Fruit fly (Drosophila melanogaster) whole organism, embryonic: ENCODE measurements around the gene Sdic4.
A peak's percentile ranks its signal among the peaks of the same experiment; 100 is the strongest.

Source experiments
- B-H1 ChIP-seq: fragments of 200-800 bp; sonication (Bioruptor generic); IDR thresholded peaks from 3 replicates; pipeline ENCODE4 v1.3.6; 2022; ENCODE audit warnings: missing biosample characterization, missing genetic modification characterization
- CG10147 ChIP-seq: fragments of 200-800 bp; sonication (Bioruptor generic); optimal IDR thresholded peaks from 2 replicates; lab custom pipeline; 2019; ENCODE audit warnings: missing biosample characterization, mild to moderate bottlenecking, missing genetic modification characterization, moderate library complexity
- CG11398 ChIP-seq: fragments of 200-800 bp; sonication (Bioruptor generic); optimal IDR thresholded peaks from 2 replicates; lab custom pipeline; 2016; ENCODE audit warnings: missing biosample characterization, missing genetic modification characterization
- CG12391 ChIP-seq: fragments of 200-800 bp; sonication (Bioruptor generic); optimal IDR thresholded peaks from 3 replicates; lab custom pipeline; 2018; ENCODE audit warnings: missing biosample characterization, mild to moderate bottlenecking, missing genetic modification characterization, moderate library complexity
- CG12659 ChIP-seq: fragments of 200-800 bp; sonication (Bioruptor generic); optimal IDR thresholded peaks from 3 replicates; lab custom pipeline; 2017; ENCODE audit warnings: mild to moderate bottlenecking, missing biosample characterization, missing genetic modification reagents, missing genetic modification characterization
- CG13424 ChIP-seq: fragments of 200-800 bp; sonication (Bioruptor generic); optimal IDR thresholded peaks from 2 replicates; lab custom pipeline; 2019; ENCODE audit warnings: missing biosample characterization, mild to moderate bottlenecking, missing genetic modification characterization, moderate library complexity
- CG14710 ChIP-seq: fragments of 200-800 bp; sonication (Bioruptor generic); optimal IDR thresholded peaks from 3 replicates; lab custom pipeline; 2019; ENCODE audit warnings: missing biosample characterization, mild to moderate bottlenecking, missing genetic modification characterization, moderate library complexity
- CG16779 ChIP-seq: fragments of 200-800 bp; sonication (Bioruptor generic); IDR thresholded peaks from 2 replicates; pipeline ENCODE4 v1.3.6; 2022; ENCODE audit warnings: missing biosample characterization, missing genetic modification characterization
- CG30020 ChIP-seq: fragments of 200-800 bp; optimal IDR thresholded peaks from 2 replicates; lab custom pipeline; 2019; ENCODE audit warnings: missing biosample characterization, mild to moderate bottlenecking, missing genetic modification characterization, moderate library complexity
- CG31224 ChIP-seq: fragments of 200-800 bp; sonication (Bioruptor generic); IDR thresholded peaks from 2 replicates; pipeline ENCODE4 v1.3.6; 2022; ENCODE audit warnings: missing biosample characterization, missing genetic modification characterization
- CG31365 ChIP-seq: fragments of 200-800 bp; sonication (Bioruptor generic); optimal IDR thresholded peaks from 2 replicates; lab custom pipeline; 2018; ENCODE audit warnings: missing biosample characterization, mild to moderate bottlenecking, missing genetic modification characterization
- CG32772 ChIP-seq: fragments of 200-800 bp; sonication (Bioruptor generic); IDR thresholded peaks from 2 replicates; pipeline ENCODE4 v1.3.6; 2022; ENCODE audit warnings: missing biosample characterization, missing genetic modification characterization
- CG3407 ChIP-seq: fragments of 200-800 bp; sonication (Bioruptor generic); optimal IDR thresholded peaks from 2 replicates; lab custom pipeline; 2018; ENCODE audit warnings: missing biosample characterization, mild to moderate bottlenecking, missing genetic modification characterization
- CG3847 ChIP-seq: fragments of 200-800 bp; sonication (Bioruptor generic); IDR thresholded peaks from 2 replicates; pipeline ENCODE4 v1.3.6; 2022; ENCODE audit warnings: missing biosample characterization, missing genetic modification characterization
- CG4707 ChIP-seq: fragments of 200-800 bp; sonication (Bioruptor generic); optimal IDR thresholded peaks from 2 replicates; lab custom pipeline; 2018; ENCODE audit warnings: missing biosample characterization, mild to moderate bottlenecking, missing genetic modification characterization, moderate library complexity
- CG4820 ChIP-seq: fragments of 200-800 bp; sonication (Bioruptor generic); optimal IDR thresholded peaks from 3 replicates; lab custom pipeline; 2016; ENCODE audit warnings: missing biosample characterization, missing genetic modification characterization
- CG6254 ChIP-seq: fragments of 200-800 bp; sonication (Bioruptor generic); optimal IDR thresholded peaks from 3 replicates; lab custom pipeline; 2017; ENCODE audit warnings: mild to moderate bottlenecking, missing biosample characterization, missing genetic modification reagents, missing genetic modification characterization
- CG6689 ChIP-seq: fragments of 200-800 bp; sonication (Bioruptor generic); IDR thresholded peaks from 2 replicates; pipeline ENCODE4 v1.3.6; 2022; ENCODE audit warnings: missing biosample characterization, missing genetic modification characterization
- CG8290 ChIP-seq, 3 experiments: fragments of 200-800 bp; sonication (Bioruptor generic); optimal IDR thresholded peaks; 2 replicates each; lab custom pipeline; 2016 to 2019; ENCODE audit warnings: missing biosample characterization in 3 of 3, missing genetic modification characterization in 3 of 3, mild to moderate bottlenecking in 2 of 3, moderate library complexity in 1 of 3
- CG8924 ChIP-seq: fragments of 200-800 bp; optimal IDR thresholded peaks from 3 replicates; lab custom pipeline; 2019; ENCODE audit warnings: missing biosample characterization, mild to moderate bottlenecking, missing genetic modification characterization, moderate library complexity
- CG9727 ChIP-seq: fragments of 200-800 bp; sonication (Bioruptor generic); optimal IDR thresholded peaks from 3 replicates; lab custom pipeline; 2017; ENCODE audit warnings: missing biosample characterization, mild to moderate bottlenecking, missing genetic modification characterization
- Dip3 ChIP-seq: fragments of 200-800 bp; sonication (Bioruptor generic); optimal IDR thresholded peaks from 3 replicates; lab custom pipeline; 2016; ENCODE audit warnings: missing biosample characterization, missing genetic modification characterization
- Elba2 ChIP-seq: fragments of 200-800 bp; sonication (Bioruptor generic); optimal IDR thresholded peaks from 3 replicates; lab custom pipeline; 2016; ENCODE audit warnings: missing biosample characterization, missing genetic modification characterization
- Hr39 ChIP-seq: fragments of >200 bp; optimal IDR thresholded peaks from 2 replicates; lab custom pipeline; 2017
- Jarid2 ChIP-seq: fragments of 200-800 bp; sonication (Bioruptor generic); optimal IDR thresholded peaks from 3 replicates; lab custom pipeline; 2017; ENCODE audit warnings: mild to moderate bottlenecking, missing biosample characterization, missing genetic modification reagents, missing genetic modification characterization
- Meics ChIP-seq: fragments of 200-800 bp; sonication (Bioruptor generic); optimal IDR thresholded peaks from 2 replicates; lab custom pipeline; 2017; ENCODE audit warnings: missing biosample characterization, mild to moderate bottlenecking, missing genetic modification characterization
- Nf-YC ChIP-seq: fragments of 200-800 bp; optimal IDR thresholded peaks from 3 replicates; lab custom pipeline; 2019; ENCODE audit warnings: missing biosample characterization, mild to moderate bottlenecking, missing genetic modification characterization, moderate library complexity
- Opbp ChIP-seq: fragments of 200-800 bp; sonication (Bioruptor generic); IDR thresholded peaks from 3 replicates; pipeline ENCODE4 v1.3.6; 2022; ENCODE audit warnings: missing biosample characterization, missing genetic modification characterization; ENCODE audit not compliant: partially characterized antibody
- Side ChIP-seq: fragments of 200-800 bp; sonication (Bioruptor generic); optimal IDR thresholded peaks from 2 replicates; lab custom pipeline; 2016; ENCODE audit warnings: missing biosample characterization, missing genetic modification characterization
- Sry-δ ChIP-seq: fragments of 200-800 bp; sonication (Bioruptor generic); optimal IDR thresholded peaks from 2 replicates; lab custom pipeline; 2016; ENCODE audit warnings: missing biosample characterization, missing genetic modification characterization
- aop ChIP-seq: fragments of 200-800 bp; sonication (Bioruptor generic); IDR thresholded peaks from 2 replicates; pipeline ENCODE4 v1.3.6; 2022; ENCODE audit warnings: missing biosample characterization, missing genetic modification characterization
- ara ChIP-seq: fragments of 200-800 bp; sonication (Bioruptor generic); IDR thresholded peaks from 2 replicates; pipeline ENCODE4 v1.3.6; 2022; ENCODE audit warnings: missing biosample characterization, missing genetic modification characterization
- crc ChIP-seq: fragments of 200-800 bp; sonication (Bioruptor generic); optimal IDR thresholded peaks from 2 replicates; lab custom pipeline; 2016; ENCODE audit warnings: missing biosample characterization, missing genetic modification characterization
- crol ChIP-seq: fragments of 200-800 bp; sonication (Bioruptor generic); IDR thresholded peaks from 2 replicates; pipeline ENCODE4 v1.3.6; 2022; ENCODE audit warnings: missing biosample characterization, missing genetic modification characterization
- dpn ChIP-seq, 2 experiments: fragments of 200-800 bp; sonication (Bioruptor generic); optimal IDR thresholded peaks; 3 replicates each; lab custom pipeline; 2016; ENCODE audit warnings: missing biosample characterization in 2 of 2, missing genetic modification characterization in 2 of 2
- exex ChIP-seq: fragments of 200-800 bp; sonication (Bioruptor generic); optimal IDR thresholded peaks from 4 replicates; lab custom pipeline; 2018; ENCODE audit warnings: missing biosample characterization, mild to moderate bottlenecking, missing genetic modification characterization, moderate library complexity
- fd102C ChIP-seq: fragments of 200-800 bp; sonication (Bioruptor generic); optimal IDR thresholded peaks from 2 replicates; lab custom pipeline; 2018; ENCODE audit warnings: missing biosample characterization, mild to moderate bottlenecking, missing genetic modification characterization, moderate library complexity
- ftz-f1 ChIP-seq: fragments of 200-800 bp; sonication (Bioruptor generic); optimal IDR thresholded peaks from 2 replicates; lab custom pipeline; 2016; ENCODE audit warnings: missing biosample characterization, missing genetic modification characterization
- gfzf ChIP-seq: fragments of 200-800 bp; sonication (Bioruptor generic); optimal IDR thresholded peaks from 2 replicates; lab custom pipeline; 2016; ENCODE audit warnings: missing biosample characterization, mild to moderate bottlenecking, missing genetic modification characterization, moderate library complexity
- her ChIP-seq: fragments of 200-800 bp; sonication (Bioruptor generic); optimal IDR thresholded peaks from 2 replicates; lab custom pipeline; 2016; ENCODE audit warnings: missing biosample characterization, missing genetic modification characterization
- hth ChIP-seq: fragments of >200 bp; optimal IDR thresholded peaks from 2 replicates; lab custom pipeline; 2017; ENCODE audit warnings: inconsistent platforms
- kni ChIP-seq: fragments of 200-800 bp; sonication (Bioruptor generic); optimal IDR thresholded peaks from 3 replicates; lab custom pipeline; 2017; ENCODE audit warnings: mild to moderate bottlenecking, missing biosample characterization, missing genetic modification reagents, missing genetic modification characterization
- lola ChIP-seq, 3 experiments: fragments of >200 bp in 2 of 3; fragments of 200-800 bp in 1 of 3; sonication (Bioruptor generic) in 1 of 3; optimal IDR thresholded peaks; 2 replicates each; lab custom pipeline; 2017 to 2019; ENCODE audit warnings: missing biosample characterization in 3 of 3, missing genetic modification characterization in 3 of 3, mild to moderate bottlenecking in 1 of 3, moderate library complexity in 1 of 3
- nerfin-1 ChIP-seq: fragments of 200-800 bp; sonication (Bioruptor generic); optimal IDR thresholded peaks from 3 replicates; lab custom pipeline; 2019; ENCODE audit warnings: missing biosample characterization, mild to moderate bottlenecking, missing genetic modification characterization, moderate library complexity
- pum ChIP-seq: fragments of 200-800 bp; sonication (Bioruptor generic); optimal IDR thresholded peaks from 2 replicates; lab custom pipeline; 2016; ENCODE audit warnings: missing biosample characterization, missing genetic modification characterization
- sima ChIP-seq: fragments of 200-800 bp; sonication (Bioruptor generic); optimal IDR thresholded peaks from 2 replicates; lab custom pipeline; 2016; ENCODE audit warnings: missing biosample characterization, missing genetic modification characterization
- sna ChIP-seq: fragments of 200-800 bp; sonication (Bioruptor generic); IDR thresholded peaks from 2 replicates; pipeline ENCODE4 v1.3.6; 2022; ENCODE audit warnings: missing biosample characterization, missing genetic modification characterization; ENCODE audit not compliant: partially characterized antibody
- sr ChIP-seq: fragments of 200-800 bp; sonication (Bioruptor generic); IDR thresholded peaks from 3 replicates; pipeline ENCODE4 v1.3.6; 2022; ENCODE audit warnings: missing biosample characterization, missing genetic modification characterization
- sug ChIP-seq: fragments of 200-800 bp; optimal IDR thresholded peaks from 2 replicates; lab custom pipeline; 2019; ENCODE audit warnings: missing biosample characterization, mild to moderate bottlenecking, missing genetic modification characterization, moderate library complexity
- unpg ChIP-seq: fragments of 200-800 bp; sonication (Bioruptor generic); optimal IDR thresholded peaks from 3 replicates; lab custom pipeline; 2018; ENCODE audit warnings: missing biosample characterization, mild to moderate bottlenecking, missing genetic modification characterization, moderate library complexity
- vnd ChIP-seq: fragments of 200-800 bp; sonication (Bioruptor generic); IDR thresholded peaks from 3 replicates; pipeline ENCODE4 v1.3.6; 2022; ENCODE audit warnings: missing biosample characterization, missing genetic modification characterization; ENCODE audit not compliant: partially characterized antibody

Gene Sdic4

DNA sequence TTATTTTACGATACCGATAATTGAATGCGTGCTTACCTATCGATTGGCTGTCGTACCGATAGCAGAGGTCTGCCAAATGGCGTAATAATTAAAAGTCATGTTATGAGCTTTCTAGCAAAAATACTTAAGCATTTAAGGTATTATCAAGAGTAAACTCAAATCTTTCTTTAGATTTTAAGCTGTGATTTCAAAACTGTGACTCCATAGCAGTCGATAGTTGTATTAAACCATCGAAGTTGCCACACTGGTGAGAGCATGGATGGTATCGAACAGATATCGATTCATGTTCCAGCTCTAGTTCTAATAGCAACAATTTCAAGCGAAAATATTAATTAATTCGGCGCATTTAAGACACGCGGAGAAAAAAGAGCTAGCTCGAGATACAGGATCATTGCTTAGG, 26.2 kb upstream of the Sdic4 start, which contains the start of the genes CG17068 and Rab10 (continued):
- no peak for TF ChIP-seq Meics (GFP tag; lab: Kevin White, UChicago)
- TF ChIP-seq CG3847 (GFP tag; lab: Robert Waterston, UW): no peak; the same call in 1 of the 2 replicates
- no peak for TF ChIP-seq pum (GFP tag; lab: Kevin White, UChicago)
- no peak for TF ChIP-seq Hr39 (lab: Kevin White, UChicago)
- no peak for TF ChIP-seq B-H1 (GFP tag; lab: Robert Waterston, UW)
- no peak for TF ChIP-seq nerfin-1 (tag; lab: Kevin White, UChicago)
- no peak for TF ChIP-seq Side
- peak; percentile 32 for TF ChIP-seq gfzf (GFP tag; lab: Kevin White, UChicago)
- no peak for TF ChIP-seq exex (tag; lab: Kevin White, UChicago)
- no peak for TF ChIP-seq her (GFP tag; lab: Kevin White, UChicago)
- TF ChIP-seq Dip3 (GFP tag; lab: Kevin White, UChicago): no peak
- TF ChIP-seq CG8290 (GFP tag; optimal IDR thresholded peaks at IDR 0.05; lab: Kevin White, UChicago): peak; percentile 44
- peak in 1 of 2 experiments; percentile 12 for TF ChIP-seq CG8290 (tag; optimal IDR thresholded peaks at IDR 0.05; lab: Kevin White, UChicago)
- TF ChIP-seq crc (GFP tag; lab: Kevin White, UChicago): no peak
- TF ChIP-seq sr (GFP tag; lab: Robert Waterston, UW): no peak
- peak; percentile 68 for TF ChIP-seq CG14710 (tag; lab: Kevin White, UChicago)
- no peak for TF ChIP-seq Nf-YC (tag; lab: Kevin White, UChicago)
- peak; percentile 95 for TF ChIP-seq Sry-δ (GFP tag; lab: Kevin White, UChicago)
- no peak for TF ChIP-seq hth (lab: Kevin White, UChicago)
- TF ChIP-seq vnd (GFP tag; lab: Robert Waterston, UW): peak; percentile 91
- no peak for TF ChIP-seq kni (GFP tag; lab: Kevin White, UChicago)
- no peak for TF ChIP-seq Elba2 (GFP tag; lab: Kevin White, UChicago)
- TF ChIP-seq CG6689: no peak
- TF ChIP-seq CG10147: no peak
- TF ChIP-seq dpn (GFP tag; optimal IDR thresholded peaks at IDR 0.05; lab: Kevin White, UChicago): no peak
- no peak for TF ChIP-seq ara (GFP tag; lab: Robert Waterston, UW)
- TF ChIP-seq CG4820: no peak
- no peak for TF ChIP-seq crol (GFP tag; lab: Robert Waterston, UW)
- TF ChIP-seq CG6254 (GFP tag; lab: Kevin White, UChicago): no peak
- TF ChIP-seq CG8924 (tag; lab: Kevin White, UChicago): peak; percentile 54
- no peak for TF ChIP-seq ftz-f1
- no peak for TF ChIP-seq lola (GFP tag; optimal IDR thresholded peaks at IDR 0.05; lab: Kevin White, UChicago)
- TF ChIP-seq CG31224 (GFP tag; lab: Robert Waterston, UW): no peak
- peak; percentile 80; the same call in 2 of the 3 replicates for TF ChIP-seq Opbp (GFP tag; lab: Robert Waterston, UW)
- peak; percentile 37 for TF ChIP-seq CG30020 (tag; lab: Kevin White, UChicago)
- TF ChIP-seq CG11398 (GFP tag; lab: Kevin White, UChicago): no peak
- no peak for TF ChIP-seq CG32772 (GFP tag; lab: Robert Waterston, UW)
- no peak for TF ChIP-seq aop (GFP tag; lab: Robert Waterston, UW)
- TF ChIP-seq CG13424 (tag; lab: Kevin White, UChicago): no peak
- TF ChIP-seq CG3407 (GFP tag; lab: Kevin White, UChicago): no peak
- TF ChIP-seq CG31365 (tag; lab: Kevin White, UChicago): no peak
- no peak for TF ChIP-seq CG4707 (GFP tag; lab: Kevin White, UChicago)
- peak; percentile 88 for TF ChIP-seq sna (GFP tag; lab: Robert Waterston, UW)
- TF ChIP-seq sug (tag; lab: Kevin White, UChicago): peak; percentile 19
- TF ChIP-seq CG16779: no peak
- TF ChIP-seq CG9727: no peak
- TF ChIP-seq CG12659: peak; percentile 34
- no peak for TF ChIP-seq Jarid2 (GFP tag; lab: Kevin White, UChicago)
- TF ChIP-seq CG12391: peak; percentile 31
- TF ChIP-seq unpg: no peak
- TF ChIP-seq sima (GFP tag; lab: Kevin White, UChicago): no peak
- TF ChIP-seq fd102C (GFP tag; lab: Kevin White, UChicago): no peak
